Worm (Caenorhabditis elegans) whole organism, L3 larva: Measurements from ENCODE around the gene F31F6.1.

Source experiments
- ZK546.5 ChIP-seq: sonication (generic microtip); optimal IDR thresholded peaks from 2 replicates; lab custom pipeline; 2017; ENCODE audit warnings: missing biosample characterization, missing genetic modification characterization
- aly-2 ChIP-seq: fragments of 150-350 bp; optimal IDR thresholded peaks from 2 replicates; lab custom pipeline; 2014; ENCODE audit warnings: missing biosample characterization, missing genetic modification characterization
- ama-1 ChIP-seq: fragments of 150-350 bp; optimal IDR thresholded peaks from 2 replicates; lab custom pipeline; 2018
- daf-12 ChIP-seq: fragments of 150-350 bp; optimal IDR thresholded peaks from 2 replicates; lab custom pipeline; 2014; ENCODE audit warnings: missing biosample characterization, missing genetic modification reagents, missing genetic modification characterization
- egl-27 ChIP-seq: sonication (generic microtip); optimal IDR thresholded peaks from 4 replicates; lab custom pipeline; 2017; ENCODE audit warnings: missing biosample characterization, missing genetic modification reagents, missing genetic modification characterization
- egl-5 ChIP-seq: fragments of 150-350 bp; optimal IDR thresholded peaks from 2 replicates; lab custom pipeline; 2017; ENCODE audit warnings: missing biosample characterization, missing genetic modification reagents, missing genetic modification characterization, inconsistent platforms
- elt-1 ChIP-seq: fragments of 150-350 bp; optimal IDR thresholded peaks from 2 replicates; lab custom pipeline; 2014; ENCODE audit warnings: missing biosample characterization, missing genetic modification characterization
- elt-2 ChIP-seq: sonication (generic microtip); optimal IDR thresholded peaks from 2 replicates; lab custom pipeline; 2016; ENCODE audit warnings: missing genetic modification reagents, mild to moderate bottlenecking, missing genetic modification characterization, missing compliant biosample characterization
- elt-3 ChIP-seq, 3 experiments: fragments of 150-350 bp in 1 of 3; sonication (generic microtip) in 2 of 3; optimal IDR thresholded peaks; 2 replicates in 2 of 3; 4 replicates in 1 of 3; lab custom pipeline; 2014 to 2017; ENCODE audit warnings: missing biosample characterization in 3 of 3, missing genetic modification characterization in 3 of 3
- eor-1 ChIP-seq, 2 experiments: fragments of 150-350 bp; optimal IDR thresholded peaks; 2 replicates each; lab custom pipeline; 2014 to 2018; ENCODE audit warnings: missing biosample characterization in 2 of 2, missing genetic modification characterization in 2 of 2
- fkh-2 ChIP-seq: fragments of 150-350 bp; optimal IDR thresholded peaks from 2 replicates; lab custom pipeline; 2014; ENCODE audit warnings: missing biosample characterization, missing genetic modification reagents, missing genetic modification characterization
- hmg-11 ChIP-seq: sonication (generic microtip); optimal IDR thresholded peaks from 2 replicates; lab custom pipeline; 2016; ENCODE audit warnings: missing genetic modification characterization, missing compliant biosample characterization
- jun-1 ChIP-seq: fragments of 150-350 bp; optimal IDR thresholded peaks from 2 replicates; lab custom pipeline; 2014; ENCODE audit warnings: missing biosample characterization, missing genetic modification reagents, missing genetic modification characterization
- lin-15B ChIP-seq: fragments of 150-350 bp; optimal IDR thresholded peaks from 2 replicates; lab custom pipeline; 2014; ENCODE audit warnings: missing biosample characterization, missing genetic modification characterization
- lsy-12 ChIP-seq: sonication (generic microtip); optimal IDR thresholded peaks from 2 replicates; lab custom pipeline; 2016; ENCODE audit warnings: mild to moderate bottlenecking, missing genetic modification characterization, missing compliant biosample characterization
- mdl-1 ChIP-seq: fragments of 150-350 bp; optimal IDR thresholded peaks from 2 replicates; lab custom pipeline; 2014; ENCODE audit warnings: missing biosample characterization, missing genetic modification characterization
- mml-1 ChIP-seq: fragments of 150-350 bp; sonication (generic microtip); optimal IDR thresholded peaks from 3 replicates; lab custom pipeline; 2014; ENCODE audit warnings: missing biosample characterization, missing genetic modification characterization
- nhr-11 ChIP-seq: fragments of 150-350 bp; optimal IDR thresholded peaks from 2 replicates; lab custom pipeline; 2014; ENCODE audit warnings: missing biosample characterization, missing genetic modification characterization
- nhr-12 ChIP-seq: fragments of 150-350 bp; optimal IDR thresholded peaks from 2 replicates; lab custom pipeline; 2014; ENCODE audit warnings: missing biosample characterization, missing genetic modification characterization
- nhr-23 ChIP-seq: fragments of 150-350 bp; optimal IDR thresholded peaks from 2 replicates; lab custom pipeline; 2014; ENCODE audit warnings: missing biosample characterization, missing genetic modification reagents, missing genetic modification characterization
- nhr-237 ChIP-seq: fragments of 150-350 bp; optimal IDR thresholded peaks from 2 replicates; lab custom pipeline; 2014; ENCODE audit warnings: missing biosample characterization, missing genetic modification characterization
- nhr-25 ChIP-seq: sonication (generic microtip); optimal IDR thresholded peaks from 2 replicates; lab custom pipeline; 2017; ENCODE audit warnings: missing biosample characterization, missing genetic modification characterization
- nhr-28 ChIP-seq: fragments of 150-350 bp; optimal IDR thresholded peaks from 2 replicates; lab custom pipeline; 2014; ENCODE audit warnings: missing biosample characterization, missing genetic modification characterization
- nhr-43 ChIP-seq: sonication (generic microtip); optimal IDR thresholded peaks from 2 replicates; lab custom pipeline; 2016; ENCODE audit warnings: mild to moderate bottlenecking, missing genetic modification characterization, missing compliant biosample characterization; ENCODE audit not compliant: poor library complexity, severe bottlenecking
- nhr-77 ChIP-seq: fragments of 150-350 bp; optimal IDR thresholded peaks from 2 replicates; lab custom pipeline; 2014; ENCODE audit warnings: missing biosample characterization, missing genetic modification characterization
- pha-4 ChIP-seq: fragments of 150-350 bp; optimal IDR thresholded peaks from 2 replicates; lab custom pipeline; 2014; ENCODE audit warnings: missing biosample characterization, missing genetic modification reagents, missing genetic modification characterization
- pqm-1 ChIP-seq: fragments of 150-350 bp; optimal IDR thresholded peaks from 2 replicates; lab custom pipeline; 2017; ENCODE audit warnings: missing biosample characterization, missing genetic modification characterization, inconsistent platforms
- sea-2 ChIP-seq: fragments of 150-350 bp; sonication (generic microtip); optimal IDR thresholded peaks from 4 replicates; lab custom pipeline; 2014; ENCODE audit warnings: missing biosample characterization, missing genetic modification reagents, missing genetic modification characterization
- skn-1 ChIP-seq: fragments of 150-350 bp; optimal IDR thresholded peaks from 2 replicates; lab custom pipeline; 2014; ENCODE audit warnings: missing biosample characterization, missing genetic modification characterization
- snpc-4 ChIP-seq: fragments of 150-350 bp; optimal IDR thresholded peaks from 2 replicates; lab custom pipeline; 2014; ENCODE audit warnings: missing biosample characterization, missing genetic modification characterization
- tbx-2 ChIP-seq: sonication (generic microtip); optimal IDR thresholded peaks from 2 replicates; lab custom pipeline; 2016; ENCODE audit warnings: mild to moderate bottlenecking, missing genetic modification characterization, missing compliant biosample characterization
- unc-62 ChIP-seq: fragments of 150-350 bp; sonication (generic microtip); optimal IDR thresholded peaks from 4 replicates; lab custom pipeline; 2014; ENCODE audit warnings: missing biosample characterization, missing genetic modification reagents, missing genetic modification characterization
- ztf-11 ChIP-seq: fragments of 150-350 bp; optimal IDR thresholded peaks from 2 replicates; lab custom pipeline; 2014; ENCODE audit warnings: missing biosample characterization, missing genetic modification characterization

F31F6.1 gene

DNA sequence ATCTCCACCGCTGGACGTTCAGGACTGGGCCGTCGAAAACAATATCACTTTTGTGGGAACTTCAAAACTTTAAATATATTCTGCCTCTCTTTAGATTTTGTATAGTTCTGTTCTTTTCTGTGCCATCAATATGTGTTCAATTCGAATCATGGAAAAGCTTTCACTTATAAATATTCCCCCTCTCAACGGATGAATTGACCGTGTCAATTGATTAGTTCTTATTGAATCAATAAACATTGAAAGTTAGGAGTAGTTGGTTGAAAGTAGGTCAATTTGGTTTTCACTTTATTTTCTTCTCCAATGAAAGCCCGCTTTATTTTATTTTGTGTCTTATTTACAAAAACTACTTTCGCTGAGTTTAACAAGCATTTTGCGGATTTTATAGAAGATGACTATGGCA lies 30.1 kb upstream of the F31F6.1 start, which contains the start of gene lips-8:
lips-8 (plus strand) TSS at position 301 of the 400 bp plus-strand sequence.
- TF ChIP-seq ZK546.5 (no peak), sea-2 (GFP tag; lab: Kevin White, UChicago) (no peak), eor-1 (tag; optimal IDR thresholded peaks at IDR 0.05; lab: Kevin White, UChicago) (no peak), mml-1 (tag; lab: Kevin White, UChicago) (no peak), elt-1 (no peak), fkh-2 (no peak), nhr-28 (tag; lab: Kevin White, UChicago) (no peak), pha-4 (no peak), daf-12 (no peak), lin-15B (tag; lab: Kevin White, UChicago) (no peak), jun-1 (tag; lab: Kevin White, UChicago) (no peak), ama-1 (lab: Kevin White, UChicago) (no peak)
- TF ChIP-seq, all 47 proteins: peak for 0

DNA sequence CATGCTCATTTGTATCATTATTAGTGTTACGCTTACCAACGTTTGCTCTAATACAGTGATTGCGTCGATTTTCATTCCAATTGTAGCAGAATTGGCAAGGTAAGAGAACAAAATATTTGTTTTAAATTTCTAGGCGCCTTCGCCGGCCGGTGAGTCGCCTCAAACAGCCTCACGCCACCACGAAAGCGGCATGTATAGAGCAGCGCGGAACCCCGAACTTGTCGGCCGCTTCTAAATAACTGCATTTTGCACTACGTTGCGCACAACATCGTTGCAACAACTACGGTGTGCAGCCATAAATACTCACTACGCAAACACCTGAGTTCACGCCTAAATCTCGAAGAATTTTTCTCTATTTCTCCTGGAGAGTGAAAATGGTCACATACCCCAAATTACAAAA lies 29.1 kb upstream of the F31F6.1 start:
- no peak for TF ChIP-seq egl-5

DNA sequence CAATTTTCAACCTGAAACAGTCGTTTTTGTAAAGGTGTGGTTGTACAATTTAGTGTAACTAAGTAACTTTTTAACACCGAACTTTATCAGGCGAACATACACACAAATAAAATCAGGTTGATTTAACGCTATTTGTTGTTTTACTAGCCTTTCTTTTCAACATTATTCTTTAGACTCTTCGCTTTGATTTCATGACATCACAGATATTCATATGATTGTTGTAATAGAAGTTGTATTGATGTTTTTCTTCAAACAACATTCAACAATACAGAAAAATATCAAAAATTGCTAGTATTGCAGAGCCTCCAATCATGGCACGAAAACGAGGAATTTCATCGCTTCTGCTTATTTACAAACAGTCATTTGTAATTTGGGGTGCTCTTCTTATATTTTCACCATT lies 26.7 kb upstream of the F31F6.1 start, which contains the start of gene nac-1:
nac-1 (plus strand) TSS at position 301 of the 400 bp plus-strand sequence.
- TF ChIP-seq nhr-12 (tag; lab: Kevin White, UChicago): no peak
- no peak for TF ChIP-seq tbx-2 (tag; lab: Kevin White, UChicago)
- TF ChIP-seq nhr-28 (tag; lab: Kevin White, UChicago): no peak
- TF ChIP-seq fkh-2: no peak
- no peak for TF ChIP-seq nhr-11
- TF ChIP-seq unc-62 (GFP tag; lab: Kevin White, UChicago): no peak
- no peak for TF ChIP-seq eor-1 (tag; optimal IDR thresholded peaks at IDR 0.05; lab: Kevin White, UChicago)
- TF ChIP-seq snpc-4 (tag; lab: Kevin White, UChicago): no peak
- no peak for TF ChIP-seq mdl-1 (tag; lab: Kevin White, UChicago)
- TF ChIP-seq skn-1 (tag; lab: Kevin White, UChicago): no peak
- no peak for TF ChIP-seq egl-5

DNA sequence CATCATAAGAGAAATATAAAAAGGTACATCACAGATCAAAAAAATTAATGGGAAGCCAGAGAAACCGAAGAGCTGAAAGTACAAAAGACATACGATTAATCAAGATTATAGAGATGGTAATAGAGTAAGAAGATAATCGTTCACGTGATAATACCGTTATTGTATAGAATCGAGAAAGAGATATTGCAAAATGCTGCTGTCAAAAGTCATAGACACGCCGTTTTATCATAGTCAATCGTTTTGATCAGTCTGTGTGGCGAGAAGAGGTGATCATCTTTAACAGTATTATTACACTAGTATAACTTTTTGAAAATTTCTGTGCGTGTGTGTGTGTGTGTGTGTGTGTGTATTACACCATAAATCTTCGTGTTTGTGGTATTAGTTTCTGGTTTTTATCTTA lies 26.3 kb upstream of the F31F6.1 start:
- TF ChIP-seq nhr-25 (peak; percentile 68), ztf-11 (tag; lab: Kevin White, UChicago) (no peak), elt-3 (tag; optimal IDR thresholded peaks at IDR 0.05; lab: Kevin White, UChicago) (peak in 1 of 3 experiments; percentile 53), nhr-43 (tag; lab: Kevin White, UChicago) (peak; percentile 85), nhr-23 (tag; lab: Kevin White, UChicago) (peak; percentile 42)

DNA sequence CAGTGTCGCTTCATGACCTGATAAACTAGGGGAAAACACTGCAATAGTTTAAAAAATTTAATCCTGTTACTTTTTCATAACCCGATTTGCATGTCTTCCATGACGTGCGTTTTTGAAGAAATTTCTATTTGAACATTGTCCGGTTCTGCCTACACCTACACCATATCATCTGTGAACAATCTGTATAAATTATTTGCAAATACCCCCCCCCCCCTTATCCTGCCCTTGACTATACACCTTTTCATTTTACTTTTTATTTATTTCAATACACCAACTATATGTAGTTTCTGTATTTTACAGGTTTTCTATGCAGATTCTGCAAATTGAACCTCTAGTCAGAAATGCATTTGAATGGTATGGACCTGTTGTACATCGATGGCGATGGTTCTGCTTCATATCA lies 20.1 kb upstream of the F31F6.1 start, which contains the start of gene daf-6:
daf-6 (plus strand) TSS at position 301 of the 400 bp plus-strand sequence.
- no peak for TF ChIP-seq hmg-11 (tag; lab: Kevin White, UChicago)

DNA sequence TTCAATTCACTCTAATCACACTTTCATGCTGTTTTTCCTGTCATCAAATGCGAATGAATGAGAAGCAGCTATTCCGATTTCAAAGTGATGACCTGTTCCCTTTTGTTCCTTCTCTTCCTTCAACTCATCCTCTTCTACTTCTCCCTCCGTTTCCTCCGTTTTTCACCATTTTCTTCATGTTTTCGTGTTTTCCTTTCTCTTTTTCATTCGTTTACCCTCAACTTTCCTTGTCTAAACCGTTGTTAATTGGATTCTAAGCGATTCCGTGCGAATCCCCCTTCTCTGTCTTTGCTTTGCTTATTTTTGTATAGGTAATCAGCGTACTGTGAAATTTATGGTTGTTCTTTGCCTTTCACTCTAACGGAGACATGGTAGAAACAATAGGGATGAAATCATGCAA lies 17.8 kb upstream of the F31F6.1 start:
- TF ChIP-seq snpc-4 (tag; lab: Kevin White, UChicago): no peak
- TF ChIP-seq nhr-25: no peak
- no peak for TF ChIP-seq fkh-2
- no peak for TF ChIP-seq lsy-12 (tag; lab: Kevin White, UChicago)
- no peak for TF ChIP-seq nhr-43 (tag; lab: Kevin White, UChicago)
- TF ChIP-seq mdl-1 (tag; lab: Kevin White, UChicago): no peak
- TF ChIP-seq nhr-77 (tag; lab: Kevin White, UChicago): no peak
- no peak for TF ChIP-seq aly-2 (tag; lab: Kevin White, UChicago)
- no peak for TF ChIP-seq mml-1 (tag; lab: Kevin White, UChicago)
- no peak for TF ChIP-seq nhr-28 (tag; lab: Kevin White, UChicago)

DNA sequence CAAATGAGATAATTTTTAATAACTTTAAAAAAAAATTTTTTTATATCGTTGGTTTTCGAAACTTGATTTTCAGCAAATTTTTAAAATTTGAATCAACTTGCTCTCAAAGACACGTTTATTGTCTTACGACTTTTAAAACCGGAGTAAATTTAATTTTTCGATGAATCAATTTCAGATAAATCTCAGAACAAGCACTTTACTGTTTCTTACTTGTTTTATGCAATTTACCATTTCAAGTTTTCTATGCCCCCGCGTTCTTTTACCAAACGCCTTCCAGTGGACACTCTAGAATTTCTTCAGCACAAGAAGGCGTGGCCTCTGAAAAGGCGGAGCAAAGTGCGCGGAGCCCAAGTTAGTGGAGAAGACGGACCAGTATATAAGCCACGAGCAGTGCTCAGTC lies 13.0 kb upstream of the F31F6.1 start, which contains the start of gene flp-8:
flp-8 (plus strand) TSS at position 301 of the 400 bp plus-strand sequence.
- no peak for TF ChIP-seq jun-1 (tag; lab: Kevin White, UChicago)
- TF ChIP-seq egl-27 (tag; lab: Kevin White, UChicago): no peak
- TF ChIP-seq elt-2: no peak
- TF ChIP-seq unc-62 (GFP tag; lab: Kevin White, UChicago): no peak
- no peak for TF ChIP-seq egl-5
- TF ChIP-seq pqm-1: no peak
- no peak for TF ChIP-seq ZK546.5
- TF ChIP-seq nhr-11: no peak
- TF ChIP-seq nhr-237 (tag; lab: Kevin White, UChicago): no peak
